Fruit fly (Drosophila melanogaster) whole organism, embryonic: ENCODE measurements around the gene timeout.

Experiments
- Adf1 ChIP-seq: fragments of 200-800 bp; sonication (Bioruptor generic); IDR thresholded peaks from 2 replicates; pipeline ENCODE4 v1.3.6; 2022; ENCODE audit warnings: missing biosample characterization, missing genetic modification characterization
- Aef1 ChIP-seq: fragments of 200-800 bp; sonication (Bioruptor generic); IDR thresholded peaks from 3 replicates; pipeline ENCODE4 v1.3.6; 2022; ENCODE audit warnings: missing biosample characterization, missing genetic modification characterization
- Atf6 ChIP-seq: fragments of 200-800 bp; sonication (Bioruptor generic); IDR thresholded peaks from 2 replicates; pipeline ENCODE4 v1.3.6; 2022; ENCODE audit warnings: missing biosample characterization, missing genetic modification characterization
- Awh ChIP-seq: fragments of 200-800 bp; sonication (Bioruptor generic); IDR thresholded peaks from 2 replicates; pipeline ENCODE4, ENCODE4 v1.3.6; 2022; ENCODE audit warnings: missing biosample characterization, missing genetic modification characterization
- B-H2 ChIP-seq: fragments of 200-800 bp; sonication (Bioruptor generic); optimal IDR thresholded peaks from 2 replicates; lab custom pipeline; 2018; ENCODE audit warnings: missing biosample characterization, mild to moderate bottlenecking, missing genetic modification characterization
- CG10431 ChIP-seq: fragments of 200-800 bp; sonication (Bioruptor generic); optimal IDR thresholded peaks from 3 replicates; lab custom pipeline; 2018; ENCODE audit warnings: missing biosample characterization, mild to moderate bottlenecking, missing genetic modification characterization
- CG10462 ChIP-seq: fragments of 200-800 bp; sonication (Bioruptor generic); optimal IDR thresholded peaks from 2 replicates; lab custom pipeline; 2016; ENCODE audit warnings: missing biosample characterization, missing genetic modification characterization
- CG11093 ChIP-seq: fragments of 200-800 bp; sonication (Bioruptor generic); IDR thresholded peaks from 3 replicates; pipeline ENCODE4 v1.3.6; 2022; ENCODE audit warnings: missing biosample characterization, missing genetic modification characterization
- CG11398 ChIP-seq: fragments of 200-800 bp; sonication (Bioruptor generic); optimal IDR thresholded peaks from 2 replicates; lab custom pipeline; 2016; ENCODE audit warnings: missing biosample characterization, missing genetic modification characterization
- CG11504 ChIP-seq: fragments of 200-800 bp; sonication (Bioruptor generic); optimal IDR thresholded peaks from 3 replicates; lab custom pipeline; 2019; ENCODE audit warnings: missing biosample characterization, mild to moderate bottlenecking, missing genetic modification characterization, moderate library complexity
- CG12299 ChIP-seq: fragments of 200-800 bp; sonication (Bioruptor generic); optimal IDR thresholded peaks from 2 replicates; lab custom pipeline; 2018; ENCODE audit warnings: missing biosample characterization, mild to moderate bottlenecking, missing genetic modification characterization
- CG13287 ChIP-seq: fragments of 200-800 bp; sonication (Bioruptor generic); IDR thresholded peaks from 2 replicates; pipeline ENCODE4 v1.3.6; 2022; ENCODE audit warnings: missing biosample characterization, missing genetic modification characterization; ENCODE audit not compliant: partially characterized antibody
- CG15601 ChIP-seq: fragments of 200-800 bp; sonication (Bioruptor generic); optimal IDR thresholded peaks from 3 replicates; lab custom pipeline; 2019; ENCODE audit warnings: missing biosample characterization, mild to moderate bottlenecking, missing genetic modification characterization, moderate library complexity
- CG1603 ChIP-seq: fragments of 200-800 bp; sonication (Bioruptor generic); optimal IDR thresholded peaks from 2 replicates; lab custom pipeline; 2019; ENCODE audit warnings: missing biosample characterization, mild to moderate bottlenecking, missing genetic modification characterization, moderate library complexity
- CG17328 ChIP-seq: fragments of 200-800 bp; sonication (Bioruptor generic); IDR thresholded peaks from 2 replicates; pipeline ENCODE4 v1.3.6; 2022; ENCODE audit warnings: missing biosample characterization, missing genetic modification characterization
- CG1792 ChIP-seq: fragments of 200-800 bp; sonication (Bioruptor generic); optimal IDR thresholded peaks from 2 replicates; lab custom pipeline; 2016; ENCODE audit warnings: missing biosample characterization, missing genetic modification characterization
- CG18011 ChIP-seq: fragments of 200-800 bp; sonication (Bioruptor generic); optimal IDR thresholded peaks from 2 replicates; lab custom pipeline; 2017; ENCODE audit warnings: missing biosample characterization, missing genetic modification characterization, mild to moderate bottlenecking, moderate library complexity, missing genotype
- CG2678 ChIP-seq: fragments of 200-800 bp; sonication (Bioruptor generic); optimal IDR thresholded peaks from 3 replicates; lab custom pipeline; 2019; ENCODE audit warnings: missing biosample characterization, mild to moderate bottlenecking, missing genetic modification characterization, moderate library complexity
- CG2889 ChIP-seq: fragments of 200-800 bp; sonication (Bioruptor generic); IDR thresholded peaks from 3 replicates; pipeline ENCODE4 v1.3.6; 2022; ENCODE audit warnings: missing biosample characterization, missing genetic modification characterization
- CG30403 ChIP-seq: fragments of 200-800 bp; sonication (Bioruptor generic); optimal IDR thresholded peaks from 3 replicates; lab custom pipeline; 2016; ENCODE audit warnings: missing biosample characterization, missing genetic modification characterization
- CG33213 ChIP-seq: fragments of 200-800 bp; sonication (Bioruptor generic); optimal IDR thresholded peaks from 3 replicates; lab custom pipeline; 2016; ENCODE audit warnings: missing biosample characterization, missing genetic modification characterization
- CG33557 ChIP-seq: fragments of 200-800 bp; sonication (Bioruptor generic); optimal IDR thresholded peaks from 2 replicates; lab custom pipeline; 2019; ENCODE audit warnings: missing biosample characterization, mild to moderate bottlenecking, missing genetic modification characterization, moderate library complexity
- CG4707 ChIP-seq: fragments of 200-800 bp; sonication (Bioruptor generic); optimal IDR thresholded peaks from 2 replicates; lab custom pipeline; 2018; ENCODE audit warnings: missing biosample characterization, mild to moderate bottlenecking, missing genetic modification characterization, moderate library complexity
- CG7271 ChIP-seq: fragments of 200-800 bp; sonication (Bioruptor generic); optimal IDR thresholded peaks from 2 replicates; lab custom pipeline; 2018; ENCODE audit warnings: missing biosample characterization, mild to moderate bottlenecking, missing genetic modification characterization, moderate library complexity
- CG8359 ChIP-seq: fragments of 200-800 bp; sonication (Bioruptor generic); optimal IDR thresholded peaks from 2 replicates; lab custom pipeline; 2017; ENCODE audit warnings: missing biosample characterization, mild to moderate bottlenecking, missing genetic modification characterization, borderline replicate concordance
- CG8388 ChIP-seq: fragments of 200-800 bp; sonication (Bioruptor generic); optimal IDR thresholded peaks from 2 replicates; lab custom pipeline; 2019; ENCODE audit warnings: missing biosample characterization, mild to moderate bottlenecking, missing genetic modification characterization, moderate library complexity
- E2f2 ChIP-seq: fragments of 200-800 bp; sonication (Bioruptor generic); IDR thresholded peaks from 2 replicates; pipeline ENCODE4 v1.3.6; 2022; ENCODE audit warnings: missing biosample characterization, missing genetic modification characterization
- Jarid2 ChIP-seq: fragments of 200-800 bp; sonication (Bioruptor generic); optimal IDR thresholded peaks from 3 replicates; lab custom pipeline; 2017; ENCODE audit warnings: mild to moderate bottlenecking, missing biosample characterization, missing genetic modification reagents, missing genetic modification characterization
- Lhr ChIP-seq: fragments of 200-800 bp; sonication (Bioruptor generic); optimal IDR thresholded peaks from 3 replicates; lab custom pipeline; 2017; ENCODE audit warnings: mild to moderate bottlenecking, missing biosample characterization, missing genetic modification reagents, missing genetic modification characterization
- MESR4 ChIP-seq: fragments of 200-800 bp; sonication (Bioruptor generic); optimal IDR thresholded peaks from 2 replicates; lab custom pipeline; 2018; ENCODE audit warnings: missing biosample characterization, mild to moderate bottlenecking, missing genetic modification characterization, moderate library complexity
- Myb ChIP-seq: fragments of 200-800 bp; sonication (Bioruptor generic); optimal IDR thresholded peaks from 2 replicates; lab custom pipeline; 2016; ENCODE audit warnings: missing biosample characterization, missing genetic modification characterization
- NC2β ChIP-seq: fragments of 200-800 bp; sonication (Bioruptor generic); optimal IDR thresholded peaks from 2 replicates; lab custom pipeline; 2016; ENCODE audit warnings: missing biosample characterization, missing genetic modification characterization
- NFAT ChIP-seq: fragments of 200-800 bp; sonication (Bioruptor generic); IDR thresholded peaks from 2 replicates; pipeline ENCODE4 v1.3.6; 2022; ENCODE audit warnings: missing biosample characterization, missing genetic modification characterization
- Neu2 ChIP-seq: fragments of 200-800 bp; sonication (Bioruptor generic); optimal IDR thresholded peaks from 3 replicates; lab custom pipeline; 2016; ENCODE audit warnings: missing biosample characterization, missing genetic modification characterization, borderline replicate concordance
- Nf-YA ChIP-seq: fragments of 200-800 bp; sonication (Bioruptor generic); IDR thresholded peaks from 2 replicates; pipeline ENCODE4 v1.3.6; 2022; ENCODE audit warnings: missing biosample characterization, missing genetic modification characterization
- NfI ChIP-seq: fragments of 200-800 bp; sonication (Bioruptor generic); optimal IDR thresholded peaks from 3 replicates; lab custom pipeline; 2018; ENCODE audit warnings: missing biosample characterization, mild to moderate bottlenecking, missing genetic modification characterization, moderate library complexity
- Xbp1 ChIP-seq: fragments of 200-800 bp; sonication (Bioruptor generic); optimal IDR thresholded peaks from 3 replicates; lab custom pipeline; 2016; ENCODE audit warnings: missing biosample characterization, mild to moderate bottlenecking, missing genetic modification characterization
- Xrp1 ChIP-seq: fragments of 200-800 bp; sonication (Bioruptor generic); IDR thresholded peaks from 2 replicates; pipeline ENCODE4 v1.3.6; 2022; ENCODE audit warnings: missing biosample characterization, missing genetic modification characterization
- ab ChIP-seq: fragments of 200-800 bp; sonication (Bioruptor generic); optimal IDR thresholded peaks from 2 replicates; lab custom pipeline; 2016; ENCODE audit warnings: missing biosample characterization, missing genetic modification characterization
- amos ChIP-seq: fragments of 200-800 bp; sonication (Bioruptor generic); IDR thresholded peaks from 2 replicates; pipeline ENCODE4 v1.3.6; 2022; ENCODE audit warnings: missing biosample characterization, missing genetic modification characterization; ENCODE audit not compliant: partially characterized antibody
- ara ChIP-seq: fragments of 200-800 bp; sonication (Bioruptor generic); IDR thresholded peaks from 2 replicates; pipeline ENCODE4 v1.3.6; 2022; ENCODE audit warnings: missing biosample characterization, missing genetic modification characterization
- disco-r ChIP-seq: fragments of 200-800 bp; sonication (Bioruptor generic); optimal IDR thresholded peaks from 2 replicates; lab custom pipeline; 2016; ENCODE audit warnings: missing biosample characterization, missing genetic modification characterization
- eve ChIP-seq, 2 experiments: fragments of >200 bp; optimal IDR thresholded peaks; 2 replicates each; lab custom pipeline; 2017; ENCODE audit warnings: missing biosample characterization in 2 of 2, missing genetic modification characterization in 2 of 2
- lilli ChIP-seq: fragments of 200-800 bp; sonication (Bioruptor generic); optimal IDR thresholded peaks from 3 replicates; lab custom pipeline; 2016; ENCODE audit warnings: missing biosample characterization, missing genetic modification characterization
- mirr ChIP-seq: fragments of 200-800 bp; sonication (Bioruptor generic); optimal IDR thresholded peaks from 3 replicates; lab custom pipeline; 2018; ENCODE audit warnings: missing biosample characterization, mild to moderate bottlenecking, missing genetic modification characterization
- org-1 ChIP-seq: fragments of 200-800 bp; sonication (Bioruptor generic); optimal IDR thresholded peaks from 2 replicates; lab custom pipeline; 2017; ENCODE audit warnings: missing biosample characterization, missing genetic modification characterization
- pfk ChIP-seq: fragments of 200-800 bp; sonication (Bioruptor generic); optimal IDR thresholded peaks from 2 replicates; lab custom pipeline; 2018; ENCODE audit warnings: missing biosample characterization, mild to moderate bottlenecking, missing genetic modification characterization, moderate library complexity
- ranshi ChIP-seq: fragments of 200-800 bp; sonication (Bioruptor generic); IDR thresholded peaks from 2 replicates; pipeline ENCODE4 v1.3.6; 2022; ENCODE audit warnings: missing biosample characterization, missing genetic modification characterization
- scrt ChIP-seq: fragments of 200-800 bp; sonication (Bioruptor generic); optimal IDR thresholded peaks from 2 replicates; lab custom pipeline; 2018; ENCODE audit warnings: missing biosample characterization, mild to moderate bottlenecking, missing genetic modification characterization, moderate library complexity
- sima ChIP-seq: fragments of 200-800 bp; sonication (Bioruptor generic); optimal IDR thresholded peaks from 2 replicates; lab custom pipeline; 2016; ENCODE audit warnings: missing biosample characterization, missing genetic modification characterization
- zen ChIP-seq: fragments of 200-800 bp; sonication (Bioruptor generic); optimal IDR thresholded peaks from 3 replicates; lab custom pipeline; 2018; ENCODE audit warnings: missing biosample characterization, mild to moderate bottlenecking, missing genetic modification characterization, moderate library complexity
- zfh2 ChIP-seq: fragments of 200-800 bp; sonication (Bioruptor generic); optimal IDR thresholded peaks from 2 replicates; lab custom pipeline; 2016; ENCODE audit warnings: missing biosample characterization, missing genetic modification characterization

timeout gene

DNA sequence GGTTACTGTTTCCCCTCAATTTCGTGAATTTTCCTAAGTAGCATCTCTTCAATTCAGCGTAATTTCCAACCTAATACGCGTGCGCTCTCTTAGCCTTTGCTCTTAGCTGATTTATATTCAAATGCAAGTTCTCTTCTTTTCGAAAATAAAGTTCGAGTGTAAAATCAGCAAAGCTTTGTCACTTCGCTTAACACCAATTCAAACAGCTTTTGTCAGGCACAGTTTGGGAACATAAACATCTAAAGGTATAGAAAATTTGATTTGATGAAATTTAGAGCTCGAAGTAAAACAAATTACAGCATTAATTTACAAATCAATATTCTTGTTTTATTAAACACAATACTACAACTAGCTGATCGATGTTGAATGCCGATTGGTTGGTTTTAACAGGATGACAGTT lies 120.0 kb downstream of the timeout start (continued):
- TF ChIP-seq lilli (no peak), CG4707 (GFP tag; lab: Kevin White, UChicago) (no peak), Xbp1 (GFP tag; lab: Kevin White, UChicago) (no peak), ranshi (GFP tag; lab: Robert Waterston, UW) (no peak), CG1792 (GFP tag; lab: Kevin White, UChicago) (no peak), CG30403 (GFP tag; lab: Kevin White, UChicago) (no peak), CG18011 (GFP tag; lab: Kevin White, UChicago) (peak; percentile 99), Atf6 (GFP tag; lab: Robert Waterston, UW) (no peak), ara (no peak), ab (GFP tag; lab: Kevin White, UChicago) (no peak), Nf-YA (GFP tag; lab: Robert Waterston, UW) (no peak), Awh (GFP tag; lab: Robert Waterston, UW) (no peak), E2f2 (GFP tag; lab: Robert Waterston, UW) (peak; percentile 90), CG11398 (GFP tag; lab: Kevin White, UChicago) (no peak), CG12299 (tag; lab: Kevin White, UChicago) (no peak), Lhr (GFP tag; lab: Kevin White, UChicago) (no peak), scrt (GFP tag; lab: Kevin White, UChicago) (peak; percentile 15), CG11093 (GFP tag; lab: Robert Waterston, UW) (no peak), CG13287 (GFP tag; lab: Robert Waterston, UW) (peak; percentile 36; the same call in 1 of the 2 replicates), pfk (no peak), Xrp1 (no peak), eve (GFP tag; optimal IDR thresholded peaks at IDR 0.05; lab: Kevin White, UChicago) (peak in 1 of 2 experiments; percentile 38), MESR4 (GFP tag; lab: Kevin White, UChicago) (no peak), sima (GFP tag; lab: Kevin White, UChicago) (no peak), CG17328 (no peak), mirr (no peak), disco-r (GFP tag; lab: Kevin White, UChicago) (no peak), NFAT (GFP tag; lab: Robert Waterston, UW) (0 out of 2 replicates have a peak, but pooled peaks have one; percentile 5), CG7271 (no peak), amos (GFP tag; lab: Robert Waterston, UW) (no peak), Adf1 (GFP tag; lab: Robert Waterston, UW) (no peak), zfh2 (no peak), CG8388 (GFP tag; lab: Kevin White, UChicago) (no peak), B-H2 (no peak), Jarid2 (GFP tag; lab: Kevin White, UChicago) (peak; percentile 8), CG11504 (peak; percentile 77), NfI (GFP tag; lab: Kevin White, UChicago) (no peak), org-1 (GFP tag; lab: Kevin White, UChicago) (no peak), CG2678 (no peak), CG10431 (GFP tag; lab: Kevin White, UChicago) (no peak), CG8359 (GFP tag; lab: Kevin White, UChicago) (no peak), Myb (GFP tag; lab: Kevin White, UChicago) (peak; percentile 81), CG1603 (tag; lab: Kevin White, UChicago) (no peak), zen (tag; lab: Kevin White, UChicago) (no peak), CG2889 (GFP tag; lab: Robert Waterston, UW) (no peak), CG33213 (GFP tag; lab: Kevin White, UChicago) (no peak), NC2β (GFP tag; lab: Kevin White, UChicago) (no peak), Aef1 (no peak), CG33557 (GFP tag; lab: Kevin White, UChicago) (no peak), Neu2 (no peak), CG10462 (no peak), CG15601 (tag; lab: Kevin White, UChicago) (no peak)
